Worm (Caenorhabditis elegans): Measurements from ENCODE around the gene ule-5.

ule-5 gene

ce11 chrX:11909168-11909567 lies 26.2 kb downstream of the ule-5 start:
- no peak for TF ChIP-seq nhr-28 (tag; optimal IDR thresholded peaks at IDR 0.05)
- peak; percentile 90 for TF ChIP-seq elt-2 (tag; optimal IDR thresholded peaks at IDR 0.05)
- peak; percentile 44 for TF ChIP-seq dsc-1 (tag; optimal IDR thresholded peaks at IDR 0.05)
- peak; percentile 14 for TF ChIP-seq nhr-71 (tag; optimal IDR thresholded peaks at IDR 0.05)

ce11 chrX:11910046-11910445 lies 27.1 kb downstream of the ule-5 start, which contains the start of gene Y62H9A.15:
Gene Y62H9A.15, minus strand, starts transcription at chrX:11910145.
- TF ChIP-seq elt-3 (tag; optimal IDR thresholded peaks at IDR 0.05) (peak in 1 of 6 experiments; percentile 5), aha-1 (tag; optimal IDR thresholded peaks at IDR 0.05) (no peak), sup-37 (GFP tag; optimal IDR thresholded peaks at IDR 0.05) (no peak), C16A3.4 (tag; optimal IDR thresholded peaks at IDR 0.05) (no peak), ces-1 (GFP tag; optimal IDR thresholded peaks at IDR 0.05) (no peak), lin-35 (GFP tag; optimal IDR thresholded peaks at IDR 0.05) (peak in 1 of 2 experiments; percentile 9), F16B12.6 (tag; optimal IDR thresholded peaks at IDR 0.05) (no peak), nhr-12 (tag; optimal IDR thresholded peaks at IDR 0.05) (no peak), lin-15B (tag; optimal IDR thresholded peaks at IDR 0.05) (no peak), elt-2 (tag; optimal IDR thresholded peaks at IDR 0.05) (peak; percentile 13), unc-130 (tag; optimal IDR thresholded peaks at IDR 0.05) (no peak), egl-27 (tag; optimal IDR thresholded peaks at IDR 0.05) (no peak), jun-1 (tag; optimal IDR thresholded peaks at IDR 0.05) (no peak), nhr-19 (GFP tag; conservative IDR thresholded peaks at IDR 0.05) (no peak), lsy-2 (tag; optimal IDR thresholded peaks at IDR 0.05) (no peak), nhr-84 (tag; optimal IDR thresholded peaks at IDR 0.05) (no peak), fkh-10 (GFP tag; optimal IDR thresholded peaks at IDR 0.05) (no peak), nhr-20 (tag; optimal IDR thresholded peaks at IDR 0.05) (peak; percentile 1)

- TF ChIP-seq aha-1 (tag; optimal IDR thresholded peaks at IDR 0.05) (no peak), elt-2 (tag; optimal IDR thresholded peaks at IDR 0.05) (no peak), unc-30 (tag; optimal IDR thresholded peaks at IDR 0.05) (no peak), pax-3 (tag; optimal IDR thresholded peaks at IDR 0.05) (no peak), xbp-1 (tag; optimal IDR thresholded peaks at IDR 0.05) (no peak), elt-3 (tag; optimal IDR thresholded peaks at IDR 0.05) (no peak), nhr-12 (tag; optimal IDR thresholded peaks at IDR 0.05) (no peak), isw-1 (GFP tag; IDR thresholded peaks at IDR 0.05) (no peak), mef-2 (tag; optimal IDR thresholded peaks at IDR 0.05) (no peak), sup-37 (GFP tag; optimal IDR thresholded peaks at IDR 0.05) (no peak)
Observed at ce11 chrX:11913824-11914223, 30.9 kb downstream of the ule-5 start, which contains the start of gene Y62H9A.12. Gene Y62H9A.12, plus strand, starts transcription at chrX:11914124.

- TF ChIP-seq zag-1 (tag; optimal IDR thresholded peaks at IDR 0.05) (no peak), nhr-47 (tag; optimal IDR thresholded peaks at IDR 0.05) (no peak), C04F5.9 (tag; optimal IDR thresholded peaks at IDR 0.05) (no peak), unc-130 (tag; optimal IDR thresholded peaks at IDR 0.05) (no peak), pqm-1 (tag; optimal IDR thresholded peaks at IDR 0.05) (no peak), ces-1 (GFP tag; optimal IDR thresholded peaks at IDR 0.05) (no peak), pax-3 (tag; optimal IDR thresholded peaks at IDR 0.05) (no peak), unc-30 (tag; optimal IDR thresholded peaks at IDR 0.05) (no peak), fos-1 (tag; optimal IDR thresholded peaks at IDR 0.05) (no peak), nhr-19 (GFP tag; conservative IDR thresholded peaks at IDR 0.05) (no peak), nhr-71 (tag; optimal IDR thresholded peaks at IDR 0.05) (no peak)
Observed at ce11 chrX:11916705-11917104, 33.8 kb downstream of the ule-5 start, which contains the start of gene Y62H9A.13. Gene Y62H9A.13, plus strand, starts transcription at chrX:11917005.

ce11 chrX:11917994-11918393 lies 35.1 kb downstream of the ule-5 start, which contains the start of gene Y62H9A.16:
Gene Y62H9A.16, plus strand, starts transcription at chrX:11918294.
- TF ChIP-seq unc-98 (GFP tag; IDR thresholded peaks at IDR 0.05) (no peak), ama-1 (optimal IDR thresholded peaks at IDR 0.05) (no peak), elt-3 (tag; optimal IDR thresholded peaks at IDR 0.05) (no peak), ets-5 (GFP tag; IDR thresholded peaks at IDR 0.05) (no peak), nhr-237 (tag; optimal IDR thresholded peaks at IDR 0.05) (no peak), isw-1 (GFP tag; IDR thresholded peaks at IDR 0.05) (no peak), mab-9 (GFP tag; IDR thresholded peaks at IDR 0.05) (no peak), F16B12.6 (tag; optimal IDR thresholded peaks at IDR 0.05) (no peak)

All from whole organism, L1 larva.